Worm (Caenorhabditis elegans) whole organism, mixed stage, embryonic: ENCODE measurements around the gene atg-18.
A peak's percentile ranks its signal among the peaks of the same experiment; 100 is the strongest.

Experiments used
- M03D4.4 ChIP-seq: sonication (generic microtip); optimal IDR thresholded peaks from 2 replicates; lab custom pipeline; 2017; ENCODE audit warnings: mild to moderate bottlenecking, missing genetic modification characterization, missing compliant biosample characterization
- bed-3 ChIP-seq: fragments of 200-800 bp; sonication (Bioruptor generic); optimal IDR thresholded peaks from 3 replicates; lab custom pipeline; 2018; ENCODE audit warnings: mild to moderate bottlenecking, missing genetic modification characterization, moderate library complexity, missing compliant biosample characterization
- blmp-1 ChIP-seq: fragments of 150-350 bp; optimal IDR thresholded peaks from 2 replicates; lab custom pipeline; 2014; ENCODE audit warnings: missing biosample characterization, missing genetic modification characterization
- ceh-39 ChIP-seq: fragments of 150-350 bp; optimal IDR thresholded peaks from 2 replicates; lab custom pipeline; 2014; ENCODE audit warnings: missing biosample characterization, missing genetic modification characterization
- ceh-43 ChIP-seq: fragments of 200-800 bp; sonication (Bioruptor generic); optimal IDR thresholded peaks from 2 replicates; lab custom pipeline; 2018; ENCODE audit warnings: mild to moderate bottlenecking, missing genetic modification characterization, moderate library complexity, missing compliant biosample characterization
- ceh-83 ChIP-seq: fragments of 200-800 bp; sonication (Bioruptor generic); optimal IDR thresholded peaks from 2 replicates; lab custom pipeline; 2018; ENCODE audit warnings: mild to moderate bottlenecking, missing genetic modification characterization, missing compliant biosample characterization
- ces-1 ChIP-seq: fragments of 150-350 bp; optimal IDR thresholded peaks from 2 replicates; lab custom pipeline; 2014; ENCODE audit warnings: missing biosample characterization, missing genetic modification reagents, missing genetic modification characterization
- cnd-1 ChIP-seq: fragments of 200-800 bp; sonication (Bioruptor generic); optimal IDR thresholded peaks from 2 replicates; lab custom pipeline; 2018; ENCODE audit warnings: mild to moderate bottlenecking, missing genetic modification characterization, missing compliant biosample characterization
- elt-3 ChIP-seq: fragments of 150-350 bp; optimal IDR thresholded peaks from 2 replicates; lab custom pipeline; 2014; ENCODE audit warnings: missing biosample characterization, missing genetic modification characterization
- flh-1 ChIP-seq: fragments of 200-800 bp; sonication (Bioruptor generic); optimal IDR thresholded peaks from 2 replicates; lab custom pipeline; 2018; ENCODE audit warnings: mild to moderate bottlenecking, missing genetic modification characterization, moderate library complexity, missing compliant biosample characterization
- ham-2 ChIP-seq: fragments of 200-800 bp; sonication (Bioruptor generic); optimal IDR thresholded peaks from 2 replicates; lab custom pipeline; 2018; ENCODE audit warnings: mild to moderate bottlenecking, missing genetic modification characterization, missing compliant biosample characterization
- lsy-2 ChIP-seq: fragments of 150-350 bp; optimal IDR thresholded peaks from 2 replicates; lab custom pipeline; 2014; ENCODE audit warnings: missing biosample characterization, missing genetic modification characterization
- mab-5 ChIP-seq: fragments of 150-350 bp; optimal IDR thresholded peaks from 2 replicates; lab custom pipeline; 2014; ENCODE audit warnings: missing biosample characterization, missing genetic modification characterization
- mep-1 ChIP-seq: fragments of 150-350 bp; optimal IDR thresholded peaks from 2 replicates; lab custom pipeline; 2017; ENCODE audit warnings: missing biosample characterization, missing genetic modification reagents, missing genetic modification characterization, inconsistent platforms
- mls-2 ChIP-seq: sonication (generic microtip); optimal IDR thresholded peaks from 2 replicates; lab custom pipeline; 2016; ENCODE audit warnings: mild to moderate bottlenecking, missing genetic modification characterization, moderate library complexity, missing compliant biosample characterization
- nhr-2 ChIP-seq: fragments of 150-350 bp; optimal IDR thresholded peaks from 2 replicates; lab custom pipeline; 2014; ENCODE audit warnings: missing biosample characterization, missing genetic modification characterization
- nhr-28 ChIP-seq: fragments of 150-350 bp; optimal IDR thresholded peaks from 2 replicates; lab custom pipeline; 2014; ENCODE audit warnings: missing biosample characterization, missing genetic modification characterization
- nhr-76 ChIP-seq: sonication (generic microtip); optimal IDR thresholded peaks from 2 replicates; lab custom pipeline; 2017; ENCODE audit warnings: missing biosample characterization, missing genetic modification characterization
- pha-4 ChIP-seq: fragments of 150-350 bp; optimal IDR thresholded peaks from 2 replicates; lab custom pipeline; 2018; ENCODE audit warnings: missing biosample characterization, missing genetic modification reagents, missing genetic modification characterization
- sem-2 ChIP-seq: fragments of 200-800 bp; sonication (Bioruptor generic); optimal IDR thresholded peaks from 2 replicates; lab custom pipeline; 2018; ENCODE audit warnings: mild to moderate bottlenecking, missing genetic modification characterization, missing compliant biosample characterization
- unc-39 ChIP-seq: fragments of 150-350 bp; optimal IDR thresholded peaks from 2 replicates; lab custom pipeline; 2014; ENCODE audit warnings: missing biosample characterization, missing genetic modification characterization
- zip-8 ChIP-seq: fragments of 150-350 bp; optimal IDR thresholded peaks from 2 replicates; lab custom pipeline; 2014; ENCODE audit warnings: missing biosample characterization, missing genetic modification characterization

Gene atg-18

DNA sequence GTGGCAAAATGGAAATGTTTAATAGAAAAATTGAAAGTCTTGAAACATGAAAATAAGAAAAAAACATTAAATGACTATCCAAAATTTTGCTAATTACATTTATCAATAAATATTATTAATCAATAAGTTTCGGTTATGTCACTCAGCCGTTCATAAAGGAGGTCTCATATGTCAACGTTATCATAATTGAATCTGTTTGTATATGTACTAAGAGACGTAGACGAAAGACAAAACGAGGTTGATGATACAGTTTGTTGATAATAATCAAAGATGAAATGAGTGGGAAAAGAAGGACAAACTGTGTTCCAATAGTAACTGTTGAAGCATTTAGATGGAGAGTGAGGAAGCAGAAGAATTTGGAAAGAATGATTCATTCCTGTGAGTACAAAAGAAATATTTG is 44.2 kb downstream of the atg-18 start:
- TF ChIP-seq ces-1 (GFP tag; lab: Kevin White, UChicago) (no peak), elt-3 (peak; percentile 51)

DNA sequence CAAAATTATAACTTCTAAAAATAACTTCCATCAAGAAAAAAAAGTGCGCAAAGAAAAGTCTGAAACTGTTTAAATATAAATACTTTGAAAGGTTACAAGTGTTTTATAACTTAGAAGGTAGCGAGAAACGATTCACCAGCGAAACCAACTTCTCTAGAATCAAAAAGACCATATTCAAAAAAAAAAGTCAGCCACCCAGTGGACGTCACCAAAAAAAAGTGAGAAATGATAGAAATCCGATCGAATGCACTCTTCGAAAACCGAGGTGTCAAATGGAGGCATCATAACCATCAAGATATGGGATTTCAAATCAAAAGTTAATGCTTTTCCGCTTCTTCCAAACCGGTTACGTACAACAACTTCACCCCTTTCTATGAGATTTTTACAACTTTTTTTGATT is 44.7 kb downstream of the atg-18 start:
- no peak for TF ChIP-seq mls-2
- no peak for TF ChIP-seq nhr-76
- TF ChIP-seq lsy-2 (tag; lab: Kevin White, UChicago): no peak
- TF ChIP-seq unc-39 (tag; lab: Kevin White, UChicago): no peak
- TF ChIP-seq zip-8 (tag; lab: Kevin White, UChicago): no peak
- TF ChIP-seq M03D4.4 (tag; lab: Kevin White, UChicago): no peak
- TF ChIP-seq flh-1 (GFP tag; lab: Kevin White, UChicago): no peak
- no peak for TF ChIP-seq nhr-2 (tag; lab: Kevin White, UChicago)
- no peak for TF ChIP-seq ham-2
- TF ChIP-seq nhr-28 (tag; lab: Kevin White, UChicago): no peak
- TF ChIP-seq sem-2 (GFP tag; lab: Kevin White, UChicago): no peak
- TF ChIP-seq ceh-43 (GFP tag; lab: Kevin White, UChicago): no peak
- TF ChIP-seq blmp-1: no peak

DNA sequence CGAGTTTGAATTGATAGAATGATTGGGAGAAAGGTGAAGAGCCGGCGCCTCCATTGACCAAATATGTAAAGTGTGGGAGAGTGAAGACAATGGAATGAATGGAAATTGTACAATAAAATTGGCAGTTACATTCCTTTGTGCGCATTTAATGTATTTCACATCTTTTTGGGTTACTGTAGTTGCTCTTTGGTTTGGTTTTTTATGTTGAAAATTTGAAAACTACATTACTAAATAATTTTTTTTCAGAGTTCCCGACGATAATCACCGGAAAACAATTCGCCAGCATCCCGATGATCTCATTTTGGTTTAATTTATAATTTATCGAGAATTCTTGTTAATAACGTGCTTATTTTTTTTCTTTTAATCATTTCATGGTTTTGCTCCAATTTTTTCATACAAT is 50.2 kb downstream of the atg-18 start, which contains the start of gene C10B5.1:
Gene C10B5.1 (plus strand): TSS at position 301 of the 400 bp plus-strand sequence.
- TF ChIP-seq sem-2 (GFP tag; lab: Kevin White, UChicago) (no peak), bed-3 (GFP tag; lab: Kevin White, UChicago) (no peak), zip-8 (tag; lab: Kevin White, UChicago) (no peak), pha-4 (tag; lab: Kevin White, UChicago) (no peak), ceh-39 (tag; lab: Kevin White, UChicago) (no peak), ces-1 (GFP tag; lab: Kevin White, UChicago) (no peak), ceh-83 (GFP tag; lab: Kevin White, UChicago) (no peak), mls-2 (no peak), mab-5 (no peak), flh-1 (GFP tag; lab: Kevin White, UChicago) (no peak), mep-1 (tag; lab: Kevin White, UChicago) (no peak), cnd-1 (no peak)
